Worm (Caenorhabditis elegans) whole organism, L4/young adult: ENCODE data around the gene ugt-62.

Source experiments
- dao-5 ChIP-seq: sonication (generic microtip); optimal IDR thresholded peaks from 2 replicates; lab custom pipeline; 2016; ENCODE audit warnings: missing genotype, missing genetic modification characterization, moderate library complexity, missing compliant biosample characterization
- him-1 ChIP-seq: sonication (generic microtip); optimal IDR thresholded peaks from 2 replicates; lab custom pipeline; 2016; ENCODE audit warnings: missing genotype, missing genetic modification reagents, missing genetic modification characterization, missing compliant biosample characterization

DNA sequence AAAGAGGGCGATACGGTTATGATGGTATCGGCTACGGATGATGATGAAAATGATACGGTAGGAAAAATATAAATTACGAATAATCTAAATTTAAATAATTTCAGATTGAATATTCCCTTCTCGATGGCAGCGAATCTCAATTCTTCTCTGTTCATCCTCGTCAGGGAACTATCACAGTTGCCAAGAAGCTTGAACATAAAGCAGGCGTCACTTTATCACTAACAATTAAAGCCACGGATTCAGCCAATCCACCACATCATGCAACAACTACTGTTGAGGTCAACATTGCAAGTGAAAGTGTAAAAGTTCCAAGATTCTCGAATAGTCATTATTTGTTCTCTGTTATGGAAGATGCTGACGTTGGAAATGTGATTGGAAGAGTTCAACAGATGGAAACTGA lies 9.5 kb downstream of the ugt-62 start:
- no peak for TF ChIP-seq dao-5 (tag; lab: Kevin White, UChicago)
- TF ChIP-seq him-1 (tag; lab: Kevin White, UChicago): no peak
